Worm (Caenorhabditis elegans): ENCODE measurements around the gene pinn-1.

Gene pinn-1

DNA sequence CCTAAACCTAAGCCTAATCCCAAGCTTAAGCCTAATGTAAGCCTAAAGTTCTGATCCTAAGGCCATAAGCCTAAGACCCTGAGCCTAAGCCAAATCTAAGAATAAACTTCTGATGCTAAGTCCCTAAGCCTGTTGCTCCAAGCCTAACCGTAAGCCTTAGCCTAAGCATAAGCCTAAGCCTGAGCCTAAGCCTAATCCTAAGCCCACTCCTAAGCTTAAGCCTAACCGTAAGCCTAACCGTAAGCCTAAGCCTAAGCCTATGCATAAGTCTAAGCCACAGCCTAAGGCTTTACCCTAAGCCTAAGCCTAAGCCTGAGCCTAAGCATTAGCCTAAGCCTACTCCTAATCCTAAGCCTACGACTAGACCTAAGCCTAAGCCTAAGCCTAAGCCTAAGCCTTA is 29.5 kb downstream of the pinn-1 start:
- no peak for TF ChIP-seq zag-1 (tag; optimal IDR thresholded peaks at IDR 0.05)
- TF ChIP-seq ceh-28 (tag; optimal IDR thresholded peaks at IDR 0.05): no peak
- TF ChIP-seq ceh-16 (tag; optimal IDR thresholded peaks at IDR 0.05): no peak
- TF ChIP-seq nhr-43 (tag; optimal IDR thresholded peaks at IDR 0.05; ENCODE audit: poor library complexity, severe bottlenecking): no peak
- TF ChIP-seq ama-1 (optimal IDR thresholded peaks at IDR 0.05): no peak
- no peak for TF ChIP-seq lin-15B (tag; optimal IDR thresholded peaks at IDR 0.05)
- TF ChIP-seq ceh-82 (tag; optimal IDR thresholded peaks at IDR 0.05): no peak
- TF ChIP-seq elt-2 (tag; optimal IDR thresholded peaks at IDR 0.05): no peak
- no peak for TF ChIP-seq unc-39 (tag; optimal IDR thresholded peaks at IDR 0.05)
- no peak for TF ChIP-seq sea-2 (GFP tag; optimal IDR thresholded peaks at IDR 0.05)
- no peak for TF ChIP-seq egl-27 (tag; optimal IDR thresholded peaks at IDR 0.05)
- no peak for TF ChIP-seq nhr-23 (tag; optimal IDR thresholded peaks at IDR 0.05)
- TF ChIP-seq nhr-28 (tag; optimal IDR thresholded peaks at IDR 0.05): no peak
- TF ChIP-seq elt-1 (tag; optimal IDR thresholded peaks at IDR 0.05): no peak

ce11 chrII:2858851-2859250 is 30.0 kb downstream of the pinn-1 start:
- TF ChIP-seq nhr-237 (tag; optimal IDR thresholded peaks at IDR 0.05) (no peak), aly-2 (tag; optimal IDR thresholded peaks at IDR 0.05) (no peak), jun-1 (tag; optimal IDR thresholded peaks at IDR 0.05) (no peak), ceh-9 (tag; optimal IDR thresholded peaks at IDR 0.05) (no peak), egl-5 (tag; optimal IDR thresholded peaks at IDR 0.05) (no peak), sea-2 (GFP tag; optimal IDR thresholded peaks at IDR 0.05) (no peak), nhr-28 (tag; optimal IDR thresholded peaks at IDR 0.05) (no peak), elt-2 (tag; optimal IDR thresholded peaks at IDR 0.05) (no peak), ceh-28 (tag; optimal IDR thresholded peaks at IDR 0.05) (no peak), ceh-16 (tag; optimal IDR thresholded peaks at IDR 0.05) (no peak), zag-1 (tag; optimal IDR thresholded peaks at IDR 0.05) (no peak), nhr-11 (tag; optimal IDR thresholded peaks at IDR 0.05) (no peak), nhr-67 (tag; optimal IDR thresholded peaks at IDR 0.05) (no peak), eor-1 (tag; optimal IDR thresholded peaks at IDR 0.05) (no peak), nhr-25 (tag; optimal IDR thresholded peaks at IDR 0.05) (no peak)

DNA sequence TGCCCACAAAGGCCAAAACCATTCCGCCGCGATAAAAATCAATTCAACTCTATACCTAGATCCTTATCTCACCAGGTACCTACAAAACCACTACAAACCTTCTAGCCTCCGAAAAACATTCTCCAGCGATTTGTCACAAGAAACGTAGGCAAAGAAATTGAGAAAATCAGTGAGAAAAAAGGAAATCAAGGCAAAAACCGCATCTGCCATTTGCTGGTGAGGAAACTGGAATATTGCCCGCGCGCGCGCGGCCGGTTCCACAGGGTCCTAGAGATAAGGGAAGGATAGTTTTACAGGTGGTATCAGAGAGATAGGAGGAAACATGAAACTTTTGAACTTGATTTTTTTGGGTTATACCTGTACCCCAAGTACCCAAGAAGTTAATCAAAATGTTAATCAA is 31.2 kb downstream of the pinn-1 start:
- TF ChIP-seq fkh-2 (tag; optimal IDR thresholded peaks at IDR 0.05) (no peak), elt-3 (tag; optimal IDR thresholded peaks at IDR 0.05) (peak in 2 of 3 experiments; percentile 70 to 95), ama-1 (optimal IDR thresholded peaks at IDR 0.05) (no peak), ztf-4 (tag; optimal IDR thresholded peaks at IDR 0.05) (no peak), ztf-11 (tag; optimal IDR thresholded peaks at IDR 0.05) (no peak), ceh-16 (tag; optimal IDR thresholded peaks at IDR 0.05) (no peak), mdl-1 (tag; optimal IDR thresholded peaks at IDR 0.05) (no peak), nhr-76 (tag; optimal IDR thresholded peaks at IDR 0.05) (no peak), ceh-9 (tag; optimal IDR thresholded peaks at IDR 0.05) (no peak), nhr-67 (tag; optimal IDR thresholded peaks at IDR 0.05) (no peak), nfya-1 (tag; optimal IDR thresholded peaks at IDR 0.05; ENCODE audit: insufficient read depth) (no peak), pqm-1 (tag; optimal IDR thresholded peaks at IDR 0.05) (no peak), sea-2 (GFP tag; optimal IDR thresholded peaks at IDR 0.05) (no peak), nhr-43 (tag; optimal IDR thresholded peaks at IDR 0.05; ENCODE audit: poor library complexity, severe bottlenecking) (peak; percentile 63), aly-2 (tag; optimal IDR thresholded peaks at IDR 0.05) (no peak), snpc-4 (tag; optimal IDR thresholded peaks at IDR 0.05) (no peak), nhr-25 (tag; optimal IDR thresholded peaks at IDR 0.05) (peak; percentile 49), elt-1 (tag; optimal IDR thresholded peaks at IDR 0.05) (peak; percentile 81)

ce11 chrII:2856114-2856513 is 32.7 kb downstream of the pinn-1 start:
- TF ChIP-seq nhr-43 (tag; optimal IDR thresholded peaks at IDR 0.05; ENCODE audit: poor library complexity, severe bottlenecking) (peak; percentile 22), nhr-28 (tag; optimal IDR thresholded peaks at IDR 0.05) (no peak), ceh-9 (tag; optimal IDR thresholded peaks at IDR 0.05) (no peak), elt-3 (tag; optimal IDR thresholded peaks at IDR 0.05) (peak in 1 of 3 experiments; percentile 9), nhr-23 (tag; optimal IDR thresholded peaks at IDR 0.05) (peak; percentile 13)

DNA sequence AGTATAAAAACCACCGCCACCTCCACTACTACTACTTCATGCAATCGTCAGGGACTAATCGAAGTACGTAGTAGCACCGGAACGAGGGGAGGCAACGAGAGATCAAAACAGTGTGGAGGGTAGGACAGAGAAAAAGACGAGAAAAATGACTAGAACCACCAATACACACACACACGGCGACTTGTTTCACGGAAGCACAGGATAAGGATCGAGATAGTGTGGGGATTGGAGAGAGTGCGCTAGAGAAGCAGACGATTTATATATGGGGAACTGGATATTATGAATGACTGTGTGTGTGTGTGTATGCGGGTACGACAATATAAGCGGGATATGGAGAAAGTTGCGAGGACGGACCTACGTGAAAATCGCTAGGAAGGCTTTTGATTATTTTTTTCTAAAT is 34.0 kb downstream of the pinn-1 start:
- TF ChIP-seq ceh-28 (tag; optimal IDR thresholded peaks at IDR 0.05) (no peak), fos-1 (tag; optimal IDR thresholded peaks at IDR 0.05) (no peak), nhr-77 (tag; optimal IDR thresholded peaks at IDR 0.05) (no peak), nhr-43 (tag; optimal IDR thresholded peaks at IDR 0.05; ENCODE audit: poor library complexity, severe bottlenecking) (peak; percentile 58), hmg-11 (tag; optimal IDR thresholded peaks at IDR 0.05) (peak; percentile 14), ama-1 (optimal IDR thresholded peaks at IDR 0.05) (peak; percentile 43), nhr-25 (tag; optimal IDR thresholded peaks at IDR 0.05) (peak; percentile 54), fkh-2 (tag; optimal IDR thresholded peaks at IDR 0.05) (no peak), nhr-23 (tag; optimal IDR thresholded peaks at IDR 0.05) (peak; percentile 64)
